Fruit fly (Drosophila melanogaster) whole organism, embryonic: ENCODE data around the gene BthD.

Experiments used
- Awh ChIP-seq: fragments of 200-800 bp; sonication (Bioruptor generic); IDR thresholded peaks from 2 replicates; pipeline ENCODE4, ENCODE4 v1.3.6; 2022; ENCODE audit warnings: missing biosample characterization, missing genetic modification characterization
- BEAF-32 ChIP-seq: fragments of 200-800 bp; sonication (Bioruptor generic); optimal IDR thresholded peaks from 3 replicates; lab custom pipeline; 2017; ENCODE audit warnings: missing biosample characterization, missing genetic modification characterization, mild to moderate bottlenecking, moderate library complexity, missing genetic modification reagents
- Bgb ChIP-seq: fragments of 200-800 bp; sonication (Bioruptor generic); IDR thresholded peaks from 2 replicates; pipeline ENCODE4 v1.3.6; 2022; ENCODE audit warnings: missing biosample characterization, missing genetic modification characterization; ENCODE audit not compliant: partially characterized antibody
- Bteb2 ChIP-seq: fragments of 200-800 bp; sonication (Bioruptor generic); optimal IDR thresholded peaks from 2 replicates; lab custom pipeline; 2016; ENCODE audit warnings: missing biosample characterization, missing genetic modification characterization
- CG10565 ChIP-seq: fragments of 200-800 bp; sonication (Bioruptor generic); optimal IDR thresholded peaks from 3 replicates; lab custom pipeline; 2016; ENCODE audit warnings: missing biosample characterization, mild to moderate bottlenecking, missing genetic modification characterization
- CG11695 ChIP-seq: fragments of 200-800 bp; sonication (Bioruptor generic); IDR thresholded peaks from 3 replicates; pipeline ENCODE4 v1.3.6; 2022; ENCODE audit warnings: missing biosample characterization, missing genetic modification characterization
- CG12299 ChIP-seq: fragments of 200-800 bp; sonication (Bioruptor generic); optimal IDR thresholded peaks from 2 replicates; lab custom pipeline; 2018; ENCODE audit warnings: missing biosample characterization, mild to moderate bottlenecking, missing genetic modification characterization
- CG15601 ChIP-seq: fragments of 200-800 bp; sonication (Bioruptor generic); optimal IDR thresholded peaks from 3 replicates; lab custom pipeline; 2019; ENCODE audit warnings: missing biosample characterization, mild to moderate bottlenecking, missing genetic modification characterization, moderate library complexity
- CG16779 ChIP-seq: fragments of 200-800 bp; sonication (Bioruptor generic); IDR thresholded peaks from 2 replicates; pipeline ENCODE4 v1.3.6; 2022; ENCODE audit warnings: missing biosample characterization, missing genetic modification characterization
- CG16813 ChIP-seq: fragments of 200-800 bp; sonication (Bioruptor generic); IDR thresholded peaks from 3 replicates; pipeline ENCODE4 v1.3.6; 2022; ENCODE audit warnings: missing biosample characterization, missing genetic modification characterization; ENCODE audit not compliant: partially characterized antibody
- CG2116 ChIP-seq: fragments of 200-800 bp; sonication (Bioruptor generic); optimal IDR thresholded peaks from 3 replicates; lab custom pipeline; 2018; ENCODE audit warnings: missing biosample characterization, mild to moderate bottlenecking, missing genetic modification characterization
- CG30020 ChIP-seq: fragments of 200-800 bp; optimal IDR thresholded peaks from 2 replicates; lab custom pipeline; 2019; ENCODE audit warnings: missing biosample characterization, mild to moderate bottlenecking, missing genetic modification characterization, moderate library complexity
- CG34224 ChIP-seq: fragments of 200-800 bp; sonication (Bioruptor generic); IDR thresholded peaks from 3 replicates; pipeline ENCODE4 v1.3.6; 2022; ENCODE audit warnings: missing biosample characterization, missing genetic modification characterization; ENCODE audit not compliant: partially characterized antibody
- CG3847 ChIP-seq: fragments of 200-800 bp; sonication (Bioruptor generic); IDR thresholded peaks from 2 replicates; pipeline ENCODE4 v1.3.6; 2022; ENCODE audit warnings: missing biosample characterization, missing genetic modification characterization
- CG7963 ChIP-seq: fragments of 200-800 bp; sonication (Bioruptor generic); IDR thresholded peaks from 3 replicates; pipeline ENCODE4 v1.3.6; 2022; ENCODE audit warnings: missing biosample characterization, missing genetic modification characterization; ENCODE audit not compliant: partially characterized antibody
- CG8290 ChIP-seq, 3 experiments: fragments of 200-800 bp; sonication (Bioruptor generic); optimal IDR thresholded peaks; 2 replicates each; lab custom pipeline; 2016 to 2019; ENCODE audit warnings: missing biosample characterization in 3 of 3, missing genetic modification characterization in 3 of 3, mild to moderate bottlenecking in 2 of 3, moderate library complexity in 1 of 3
- CG9797 ChIP-seq: fragments of 200-800 bp; sonication (Bioruptor generic); optimal IDR thresholded peaks from 3 replicates; lab custom pipeline; 2018; ENCODE audit warnings: missing biosample characterization, mild to moderate bottlenecking, missing genetic modification characterization
- Dad ChIP-seq: fragments of 200-800 bp; sonication (Bioruptor generic); optimal IDR thresholded peaks from 3 replicates; lab custom pipeline; 2016; ENCODE audit warnings: missing biosample characterization, missing genetic modification characterization
- Deaf1 ChIP-seq: fragments of 200-800 bp; optimal IDR thresholded peaks from 3 replicates; lab custom pipeline; 2019; ENCODE audit warnings: missing biosample characterization, mild to moderate bottlenecking, missing genetic modification characterization, moderate library complexity
- Dll ChIP-seq: fragments of 200-800 bp; sonication (Bioruptor generic); IDR thresholded peaks from 4 replicates; pipeline ENCODE4 v1.3.6; 2022; ENCODE audit warnings: missing biosample characterization, missing genetic modification characterization; ENCODE audit not compliant: partially characterized antibody
- Doc3 ChIP-seq: fragments of 200-800 bp; sonication (Bioruptor generic); IDR thresholded peaks from 3 replicates; pipeline ENCODE4 v1.3.6; 2022; ENCODE audit warnings: missing biosample characterization, missing genetic modification characterization; ENCODE audit not compliant: partially characterized antibody
- Dp ChIP-seq: fragments of 200-800 bp; sonication (Bioruptor generic); optimal IDR thresholded peaks from 2 replicates; lab custom pipeline; 2018; ENCODE audit warnings: missing biosample characterization, mild to moderate bottlenecking, missing genetic modification characterization, moderate library complexity
- E2f2 ChIP-seq: fragments of 200-800 bp; sonication (Bioruptor generic); IDR thresholded peaks from 2 replicates; pipeline ENCODE4 v1.3.6; 2022; ENCODE audit warnings: missing biosample characterization, missing genetic modification characterization
- Elba2 ChIP-seq: fragments of 200-800 bp; sonication (Bioruptor generic); optimal IDR thresholded peaks from 3 replicates; lab custom pipeline; 2016; ENCODE audit warnings: missing biosample characterization, missing genetic modification characterization
- HLH4C ChIP-seq: fragments of 200-800 bp; sonication (Bioruptor generic); IDR thresholded peaks from 3 replicates; pipeline ENCODE4 v1.3.6; 2022; ENCODE audit warnings: missing biosample characterization, missing genetic modification characterization; ENCODE audit not compliant: partially characterized antibody
- MESR4 ChIP-seq: fragments of 200-800 bp; sonication (Bioruptor generic); optimal IDR thresholded peaks from 2 replicates; lab custom pipeline; 2018; ENCODE audit warnings: missing biosample characterization, mild to moderate bottlenecking, missing genetic modification characterization, moderate library complexity
- Med ChIP-seq: fragments of 200-800 bp; sonication (Bioruptor generic); peaks from one replicate; lab custom pipeline; 2016; ENCODE audit warnings: missing biosample characterization, missing genetic modification characterization, mild to moderate bottlenecking, inconsistent platforms, moderate library complexity
- Meics ChIP-seq: fragments of 200-800 bp; sonication (Bioruptor generic); optimal IDR thresholded peaks from 2 replicates; lab custom pipeline; 2017; ENCODE audit warnings: missing biosample characterization, mild to moderate bottlenecking, missing genetic modification characterization
- Myb ChIP-seq: fragments of 200-800 bp; sonication (Bioruptor generic); optimal IDR thresholded peaks from 2 replicates; lab custom pipeline; 2016; ENCODE audit warnings: missing biosample characterization, missing genetic modification characterization
- Opbp ChIP-seq: fragments of 200-800 bp; sonication (Bioruptor generic); IDR thresholded peaks from 3 replicates; pipeline ENCODE4 v1.3.6; 2022; ENCODE audit warnings: missing biosample characterization, missing genetic modification characterization; ENCODE audit not compliant: partially characterized antibody
- PHDP ChIP-seq: fragments of 200-800 bp; sonication (Bioruptor generic); optimal IDR thresholded peaks from 3 replicates; lab custom pipeline; 2018; ENCODE audit warnings: missing biosample characterization, mild to moderate bottlenecking, missing genetic modification characterization, moderate library complexity
- Sry-δ ChIP-seq: fragments of 200-800 bp; sonication (Bioruptor generic); optimal IDR thresholded peaks from 2 replicates; lab custom pipeline; 2016; ENCODE audit warnings: missing biosample characterization, missing genetic modification characterization
- Xbp1 ChIP-seq: fragments of 200-800 bp; sonication (Bioruptor generic); optimal IDR thresholded peaks from 3 replicates; lab custom pipeline; 2016; ENCODE audit warnings: missing biosample characterization, mild to moderate bottlenecking, missing genetic modification characterization
- YL-1 ChIP-seq: fragments of 200-800 bp; sonication (Bioruptor generic); optimal IDR thresholded peaks from 3 replicates; lab custom pipeline; 2017; ENCODE audit warnings: missing biosample characterization, mild to moderate bottlenecking, missing genetic modification characterization
- amos ChIP-seq: fragments of 200-800 bp; sonication (Bioruptor generic); IDR thresholded peaks from 2 replicates; pipeline ENCODE4 v1.3.6; 2022; ENCODE audit warnings: missing biosample characterization, missing genetic modification characterization; ENCODE audit not compliant: partially characterized antibody
- ato ChIP-seq: fragments of 200-800 bp; sonication (Bioruptor generic); IDR thresholded peaks from 2 replicates; pipeline ENCODE4 v1.3.6; 2022; ENCODE audit warnings: missing biosample characterization, missing genetic modification characterization; ENCODE audit not compliant: partially characterized antibody
- ci ChIP-seq: fragments of 200-800 bp; sonication (Bioruptor generic); IDR thresholded peaks from 3 replicates; pipeline ENCODE4 v1.3.6; 2022; ENCODE audit warnings: missing biosample characterization, missing genetic modification characterization
- dysf ChIP-seq: fragments of 200-800 bp; sonication (Bioruptor generic); IDR thresholded peaks from 3 replicates; pipeline ENCODE4 v1.3.6; 2022; ENCODE audit warnings: missing biosample characterization, missing genetic modification characterization
- ewg ChIP-seq: fragments of 200-800 bp; sonication (Bioruptor generic); optimal IDR thresholded peaks from 3 replicates; lab custom pipeline; 2017; ENCODE audit warnings: mild to moderate bottlenecking, missing biosample characterization, missing genetic modification reagents, missing genetic modification characterization
- hbn ChIP-seq: fragments of 200-800 bp; sonication (Bioruptor generic); IDR thresholded peaks from 2 replicates; pipeline ENCODE4 v1.3.6; 2022; ENCODE audit warnings: missing biosample characterization, missing genetic modification characterization; ENCODE audit not compliant: partially characterized antibody
- knrl ChIP-seq: fragments of 200-800 bp; sonication (Bioruptor generic); IDR thresholded peaks from 3 replicates; pipeline ENCODE4 v1.3.6; 2022; ENCODE audit warnings: missing biosample characterization, missing genetic modification characterization; ENCODE audit not compliant: partially characterized antibody
- phol ChIP-seq: fragments of 200-800 bp; sonication (Bioruptor generic); optimal IDR thresholded peaks from 3 replicates; lab custom pipeline; 2018; ENCODE audit warnings: missing biosample characterization, mild to moderate bottlenecking, missing genetic modification characterization, moderate library complexity
- sima ChIP-seq: fragments of 200-800 bp; sonication (Bioruptor generic); optimal IDR thresholded peaks from 2 replicates; lab custom pipeline; 2016; ENCODE audit warnings: missing biosample characterization, missing genetic modification characterization
- sob ChIP-seq: fragments of 200-800 bp; sonication (Bioruptor generic); IDR thresholded peaks from 2 replicates; pipeline ENCODE4 v1.3.6; 2022; ENCODE audit warnings: missing biosample characterization, missing genetic modification characterization
- stwl ChIP-seq: fragments of 200-800 bp; sonication (Bioruptor generic); optimal IDR thresholded peaks from 3 replicates; lab custom pipeline; 2018; ENCODE audit warnings: missing biosample characterization, mild to moderate bottlenecking, missing genetic modification characterization, moderate library complexity
- trem ChIP-seq: fragments of 200-800 bp; optimal IDR thresholded peaks from 3 replicates; lab custom pipeline; 2019; ENCODE audit warnings: missing biosample characterization, mild to moderate bottlenecking, missing genetic modification characterization, moderate library complexity
- vnd ChIP-seq: fragments of 200-800 bp; sonication (Bioruptor generic); IDR thresholded peaks from 3 replicates; pipeline ENCODE4 v1.3.6; 2022; ENCODE audit warnings: missing biosample characterization, missing genetic modification characterization; ENCODE audit not compliant: partially characterized antibody
- vvl ChIP-seq: fragments of 200-800 bp; sonication (Bioruptor generic); IDR thresholded peaks from 2 replicates; pipeline ENCODE4 v1.3.6; 2022; ENCODE audit warnings: missing biosample characterization, missing genetic modification characterization

Gene BthD

DNA sequence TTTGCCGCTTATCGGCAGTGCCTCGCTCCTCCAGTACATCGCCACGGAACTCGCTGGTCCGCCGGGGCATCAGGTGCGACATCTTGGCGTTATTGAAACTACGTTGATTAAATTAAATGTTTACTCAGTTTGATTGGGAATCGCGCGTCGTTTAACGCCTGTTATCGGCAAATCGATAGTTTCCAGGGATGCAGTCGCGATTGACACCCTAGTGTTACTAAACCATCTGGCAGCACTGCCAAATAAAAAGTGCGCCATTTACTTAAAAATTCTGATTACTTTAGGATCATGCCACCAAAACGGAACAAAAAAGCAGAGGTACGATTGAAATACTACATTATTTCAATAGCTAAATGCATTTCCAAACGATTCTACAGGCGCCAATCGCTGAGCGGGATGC, at the start of gene BthD, which contains the start of gene Ndc80:
Gene BthD, plus strand, starts transcription at position 248 of the 400 bp plus-strand sequence.
Gene Ndc80, minus strand, starts transcription at position 179 of the 400 bp plus-strand sequence.
- TF ChIP-seq E2f2 (GFP tag; lab: Robert Waterston, UW) = peak; percentile 97
- no peak for TF ChIP-seq CG15601
- no peak for TF ChIP-seq CG12299
- peak; percentile 57 for TF ChIP-seq ato (GFP tag; lab: Robert Waterston, UW)
- peak; percentile 47; the same call in 1 of the 2 replicates for TF ChIP-seq CG3847 (GFP tag; lab: Robert Waterston, UW)
- no peak for TF ChIP-seq Elba2 (GFP tag; lab: Kevin White, UChicago)
- peak; percentile 55; the same call in 2 of the 3 replicates for TF ChIP-seq HLH4C (GFP tag; lab: Robert Waterston, UW)
- peak; percentile 43 for TF ChIP-seq YL-1
- 0 out of 2 replicates have a peak, but pooled peaks have one; percentile 13 for TF ChIP-seq vvl
- TF ChIP-seq CG16813 (GFP tag; lab: Robert Waterston, UW) = peak; percentile 61; the same call in 2 of the 3 replicates
- TF ChIP-seq phol (tag; lab: Kevin White, UChicago) = peak; percentile 48
- no peak for TF ChIP-seq PHDP
- peak; percentile 45 for TF ChIP-seq stwl
- peak; percentile 94 for TF ChIP-seq Dp (GFP tag; lab: Kevin White, UChicago)
- TF ChIP-seq Meics (GFP tag; lab: Kevin White, UChicago) = no peak
- peak; percentile 25 for TF ChIP-seq ewg
- peak; percentile 63; the same call in 3 of the 4 replicates for TF ChIP-seq Dll (GFP tag; lab: Robert Waterston, UW)
- no peak for TF ChIP-seq CG11695 (GFP tag; lab: Robert Waterston, UW)
- peak; percentile 54; the same call in 1 of the 3 replicates for TF ChIP-seq vnd
- no peak for TF ChIP-seq sima (GFP tag; lab: Kevin White, UChicago)
- TF ChIP-seq CG7963 = 0 out of 3 replicates have a peak, but pooled peaks have one; percentile 19
- TF ChIP-seq Opbp (GFP tag; lab: Robert Waterston, UW) = peak; percentile 59; the same call in 1 of the 3 replicates
- peak; percentile 72 for TF ChIP-seq Bgb (GFP tag; lab: Robert Waterston, UW)
- peak; percentile 26 for TF ChIP-seq MESR4
- peak; percentile 77 for TF ChIP-seq Myb
- peak; percentile 79 for TF ChIP-seq Med (GFP tag; lab: Kevin White, UChicago)
- no peak for TF ChIP-seq CG10565 (GFP tag; lab: Kevin White, UChicago)
- peak; percentile 71 for TF ChIP-seq BEAF-32
- TF ChIP-seq Xbp1 = no peak
- no peak for TF ChIP-seq dysf (GFP tag; lab: Robert Waterston, UW)
- no peak for TF ChIP-seq CG30020
- peak; percentile 69 for TF ChIP-seq Sry-δ (GFP tag; lab: Kevin White, UChicago)
- TF ChIP-seq CG16779 = no peak
- TF ChIP-seq Doc3 (GFP tag; lab: Robert Waterston, UW) = 0 out of 3 replicates have a peak, but pooled peaks have one; percentile 20
- TF ChIP-seq CG9797 (GFP tag; lab: Kevin White, UChicago) = peak; percentile 23
- peak; percentile 48; the same call in 1 of the 2 replicates for TF ChIP-seq hbn
- TF ChIP-seq knrl (GFP tag; lab: Robert Waterston, UW) = peak; percentile 56
- TF ChIP-seq Awh (GFP tag; lab: Robert Waterston, UW) = no peak
- no peak for TF ChIP-seq CG8290 (GFP tag; optimal IDR thresholded peaks at IDR 0.05; lab: Kevin White, UChicago)
- no peak for TF ChIP-seq CG8290 (tag; optimal IDR thresholded peaks at IDR 0.05; lab: Kevin White, UChicago)
- peak; percentile 19; the same call in 1 of the 3 replicates for TF ChIP-seq ci
- TF ChIP-seq CG34224 (GFP tag; lab: Robert Waterston, UW) = peak; percentile 70
- peak; percentile 70 for TF ChIP-seq amos (GFP tag; lab: Robert Waterston, UW)
- no peak for TF ChIP-seq Deaf1
- TF ChIP-seq Dad (GFP tag; lab: Kevin White, UChicago) = no peak
- peak; percentile 30 for TF ChIP-seq trem
- no peak for TF ChIP-seq sob
- TF ChIP-seq CG2116 (GFP tag; lab: Kevin White, UChicago) = peak; percentile 87
- TF ChIP-seq Bteb2 (GFP tag; lab: Kevin White, UChicago) = no peak
